Worm (Caenorhabditis elegans): ENCODE results near the gene lgg-2.

DNA sequence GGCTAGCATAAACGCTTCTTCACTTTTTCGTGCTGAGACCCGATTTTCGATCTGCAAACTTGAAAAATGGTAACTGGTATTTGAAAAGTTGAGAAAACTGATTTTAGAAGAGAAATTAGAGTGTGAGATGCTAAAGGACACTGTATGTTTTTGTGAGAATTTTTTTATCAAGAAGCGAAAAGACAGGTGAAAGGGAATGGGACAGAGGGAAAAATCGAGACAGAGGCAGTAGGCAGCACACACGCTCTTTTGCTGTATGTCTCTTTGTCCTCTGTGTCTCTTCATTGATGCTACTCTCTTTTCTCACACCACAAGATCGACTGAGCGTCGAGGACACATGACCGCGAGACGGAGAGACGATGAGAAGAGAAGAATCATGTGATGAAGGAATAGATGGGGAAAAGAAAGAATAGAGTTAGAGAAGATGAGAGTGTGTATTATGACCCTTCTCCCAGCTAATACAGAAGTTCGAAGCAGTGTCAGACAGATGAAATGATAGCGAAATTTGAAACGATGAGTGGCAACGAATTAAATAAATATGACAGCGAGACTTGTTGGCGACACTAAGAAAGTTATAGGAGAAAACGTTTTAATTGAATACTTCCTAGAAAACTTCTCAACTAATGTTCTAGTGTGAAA is at the start of gene lgg-2:
- TF ChIP-seq cog-1 (tag; optimal IDR thresholded peaks at IDR 0.05) (peak; percentile 65), med-1 (GFP tag; optimal IDR thresholded peaks at IDR 0.05; ENCODE audit: insufficient read depth) (no peak), T22C8.4 (GFP tag; IDR thresholded peaks at IDR 0.05) (no peak), tab-1 (GFP tag; IDR thresholded peaks at IDR 0.05) (no peak), ztf-29 (GFP tag; IDR thresholded peaks at IDR 0.05) (no peak)

Data from whole organism, midembryonic.